Worm (Caenorhabditis elegans) whole organism, mixed stage, embryonic: ENCODE data around the gene F11A5.18.

Experiments used
- elt-3 ChIP-seq: fragments of 150-350 bp; optimal IDR thresholded peaks from 2 replicates; lab custom pipeline; 2014; ENCODE audit warnings: missing biosample characterization, missing genetic modification characterization
- ham-2 ChIP-seq: fragments of 200-800 bp; sonication (Bioruptor generic); optimal IDR thresholded peaks from 2 replicates; lab custom pipeline; 2018; ENCODE audit warnings: mild to moderate bottlenecking, missing genetic modification characterization, missing compliant biosample characterization
- unc-62 ChIP-seq: fragments of 150-350 bp; optimal IDR thresholded peaks from 2 replicates; lab custom pipeline; 2014; ENCODE audit warnings: missing biosample characterization, missing genetic modification reagents, missing genetic modification characterization

DNA sequence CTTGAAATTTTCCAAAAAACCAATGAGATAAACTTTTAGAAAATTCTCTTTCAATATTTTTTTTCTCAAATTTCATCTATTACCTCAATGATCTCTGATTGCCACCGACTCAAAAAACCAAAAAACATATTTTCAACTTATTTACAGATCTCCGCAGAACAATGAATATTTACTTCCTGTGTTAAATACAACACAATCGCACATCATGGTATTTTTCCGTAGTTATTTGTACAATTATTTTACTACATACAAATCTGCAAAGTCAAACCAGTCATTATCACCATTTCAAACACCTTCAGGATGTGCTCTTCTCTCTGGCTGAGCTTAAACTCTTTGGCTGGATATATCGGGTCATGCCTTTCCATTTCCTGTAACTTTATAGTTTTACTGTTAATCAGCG, 36.8 kb upstream of the F11A5.18 start, which contains the start of gene str-108:
- TF ChIP-seq elt-3 (no peak), unc-62 (GFP tag; lab: Kevin White, UChicago) (no peak), ham-2 (no peak)
